ENCODE assay signal across 6 worm cellular contexts in the genomic region with DNA sequence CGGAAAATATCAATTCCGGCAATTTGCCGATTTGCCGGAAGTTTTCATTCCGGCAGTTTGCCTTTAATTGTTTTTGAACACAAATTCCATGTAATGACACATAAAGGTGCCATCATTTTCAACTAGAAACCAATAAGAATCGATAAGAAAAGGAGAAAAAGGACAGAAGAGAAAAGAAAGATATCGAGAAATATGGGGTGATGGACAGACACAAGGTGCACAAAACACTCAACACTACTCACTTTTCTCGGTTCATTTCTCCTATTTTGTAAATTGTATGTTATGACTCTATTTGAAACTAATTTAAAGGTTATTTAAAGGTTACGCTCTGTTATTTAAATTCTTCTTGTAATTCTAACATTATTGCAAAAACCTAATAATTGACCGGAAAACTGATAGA.
TF ChIP-seq lines count a peak whose summit lies in the region.

No protein-coding gene starts in this region.

TF ChIP-seq in whole organism, L2 larva, 48 proteins besides CTCF, POLR2A, EP300 and RAD21 (continues in another document):
- no peak for TF ChIP-seq ZK546.5 (tag; optimal IDR thresholded peaks at IDR 0.05; lab: Kevin White, UChicago)
- TF ChIP-seq C34F6.9 (tag; optimal IDR thresholded peaks at IDR 0.05; lab: Kevin White, UChicago) = no peak
- no peak for TF ChIP-seq nhr-129 (tag; optimal IDR thresholded peaks at IDR 0.05; lab: Kevin White, UChicago)
- TF ChIP-seq sem-4 (tag; optimal IDR thresholded peaks at IDR 0.05; lab: Kevin White, UChicago) = no peak
- TF ChIP-seq zag-1 (tag; optimal IDR thresholded peaks at IDR 0.05; lab: Kevin White, UChicago) = no peak
- TF ChIP-seq lin-13 (GFP tag; optimal IDR thresholded peaks at IDR 0.05; lab: Kevin White, UChicago) = peak; percentile 10
- TF ChIP-seq nhr-10 (tag; optimal IDR thresholded peaks at IDR 0.05; lab: Kevin White, UChicago) = no peak
- no peak for TF ChIP-seq unc-39 (tag; optimal IDR thresholded peaks at IDR 0.05; lab: Kevin White, UChicago)
- TF ChIP-seq ztf-1 (GFP tag; conservative IDR thresholded peaks at IDR 0.05; lab: Robert Waterston, UW) = no peak
- TF ChIP-seq F13H6.1 (tag; optimal IDR thresholded peaks at IDR 0.05; lab: Kevin White, UChicago) = no peak
- no peak for TF ChIP-seq unc-55 (GFP tag; optimal IDR thresholded peaks at IDR 0.05; lab: Kevin White, UChicago)
- no peak for TF ChIP-seq ceh-16 (tag; optimal IDR thresholded peaks at IDR 0.05; lab: Kevin White, UChicago)
- no peak for TF ChIP-seq ceh-82 (tag; optimal IDR thresholded peaks at IDR 0.05; lab: Kevin White, UChicago)
- no peak for TF ChIP-seq lin-11 (tag; optimal IDR thresholded peaks at IDR 0.05; lab: Kevin White, UChicago)
- peak; percentile 11 for TF ChIP-seq crh-2 (tag; optimal IDR thresholded peaks at IDR 0.05; lab: Kevin White, UChicago)

TF ChIP-seq in whole organism, L3 larva, 47 proteins besides CTCF, POLR2A, EP300 and RAD21:
- peak; percentile 19 for TF ChIP-seq ceh-28 (tag; optimal IDR thresholded peaks at IDR 0.05; lab: Kevin White, UChicago)
- TF ChIP-seq ztf-11 (tag; optimal IDR thresholded peaks at IDR 0.05; lab: Kevin White, UChicago) = no peak
- TF ChIP-seq pqm-1 (tag; optimal IDR thresholded peaks at IDR 0.05; lab: Kevin White, UChicago) = peak; percentile 61
- TF ChIP-seq nhr-25 (tag; optimal IDR thresholded peaks at IDR 0.05; lab: Kevin White, UChicago) = no peak
- peak; percentile 44 for TF ChIP-seq elt-2 (tag; optimal IDR thresholded peaks at IDR 0.05; lab: Kevin White, UChicago)
- no peak for TF ChIP-seq ZK546.5 (tag; optimal IDR thresholded peaks at IDR 0.05; lab: Kevin White, UChicago)
- no peak for TF ChIP-seq sea-2 (GFP tag; optimal IDR thresholded peaks at IDR 0.05; lab: Kevin White, UChicago)

TF ChIP-seq in whole organism, L4 larva, 104 proteins besides CTCF, POLR2A, EP300 and RAD21 (continues in another document):
- TF ChIP-seq ama-1 (optimal IDR thresholded peaks at IDR 0.05; lab: Kevin White, UChicago) (no peak), Y75B8A.6 (GFP tag; IDR thresholded peaks at IDR 0.05; lab: Robert Waterston, UW) (no peak), spr-1 (tag; optimal IDR thresholded peaks at IDR 0.05; lab: Kevin White, UChicago) (no peak), gei-8 (GFP tag; optimal IDR thresholded peaks at IDR 0.05; lab: Kevin White, UChicago) (no peak), mxl-2 (GFP tag; conservative IDR thresholded peaks at IDR 0.05; lab: Robert Waterston, UW) (no peak), zfp-2 (tag; optimal IDR thresholded peaks at IDR 0.05; lab: Kevin White, UChicago) (no peak), zip-11 (GFP tag; IDR thresholded peaks at IDR 0.05; lab: Robert Waterston, UW) (no peak), daf-12 (tag; optimal IDR thresholded peaks at IDR 0.05; lab: Kevin White, UChicago) (no peak), nhr-76 (tag; optimal IDR thresholded peaks at IDR 0.05; lab: Kevin White, UChicago) (no peak), set-16 (GFP tag; IDR thresholded peaks at IDR 0.05; lab: Robert Waterston, UW) (no peak), duxl-1 (tag; optimal IDR thresholded peaks at IDR 0.05; lab: Kevin White, UChicago; ENCODE audit: poor library complexity) (no peak), nhr-6 (tag; optimal IDR thresholded peaks at IDR 0.05; lab: Kevin White, UChicago) (no peak), mes-2 (tag; optimal IDR thresholded peaks at IDR 0.05; lab: Kevin White, UChicago; ENCODE audit: poor library complexity, severe bottlenecking) (peak; percentile 1), nhr-237 (tag; optimal IDR thresholded peaks at IDR 0.05; lab: Kevin White, UChicago) (no peak), lsy-2 (tag; optimal IDR thresholded peaks at IDR 0.05; lab: Kevin White, UChicago) (no peak), daf-8 (GFP tag; IDR thresholded peaks at IDR 0.05; lab: Robert Waterston, UW) (no peak), ceh-28 (tag; optimal IDR thresholded peaks at IDR 0.05; lab: Kevin White, UChicago) (no peak), T20F7.1 (GFP tag; optimal IDR thresholded peaks at IDR 0.05; lab: Kevin White, UChicago) (peak; percentile 6)

TF ChIP-seq in whole organism, early embryonic, 17 proteins besides CTCF, POLR2A, EP300 and RAD21:
- TF ChIP-seq pes-1 (GFP tag; IDR thresholded peaks at IDR 0.05; lab: Robert Waterston, UW) (no peak), ama-1 (optimal IDR thresholded peaks at IDR 0.05; lab: Kevin White, UChicago) (no peak), hnd-1 (tag; optimal IDR thresholded peaks at IDR 0.05; lab: Kevin White, UChicago) (no peak), hmbx-1 (tag; optimal IDR thresholded peaks at IDR 0.05; lab: Kevin White, UChicago) (peak; percentile 37)

TF ChIP-seq in whole organism, late embryonic, 69 proteins besides CTCF, POLR2A, EP300 and RAD21:
- TF ChIP-seq elt-2 (tag; optimal IDR thresholded peaks at IDR 0.05; lab: Kevin White, UChicago) (peak; percentile 4), zip-5 (tag; optimal IDR thresholded peaks at IDR 0.05; lab: Kevin White, UChicago) (no peak), sdc-2 (tag; optimal IDR thresholded peaks at IDR 0.05; lab: Kevin White, UChicago) (no peak), mec-3 (tag; optimal IDR thresholded peaks at IDR 0.05; lab: Kevin White, UChicago; ENCODE audit: borderline replicate concordance) (no peak)

TF ChIP-seq in whole organism, young adult, 124 proteins besides CTCF, POLR2A, EP300 and RAD21:
- TF ChIP-seq xnd-1 (tag; optimal IDR thresholded peaks at IDR 0.05; lab: Kevin White, UChicago) (no peak), egl-44 (GFP tag; IDR thresholded peaks at IDR 0.05; lab: Robert Waterston, UW) (no peak), lin-26 (GFP tag; IDR thresholded peaks at IDR 0.05; lab: Robert Waterston, UW) (no peak), Y56A3A.18 (GFP tag; IDR thresholded peaks at IDR 0.05; lab: Robert Waterston, UW) (no peak), rcor-1 (GFP tag; IDR thresholded peaks at IDR 0.05; lab: Robert Waterston, UW) (no peak), nhr-80 (tag; optimal IDR thresholded peaks at IDR 0.05; lab: Kevin White, UChicago) (peak; percentile 35), attf-5 (GFP tag; optimal IDR thresholded peaks at IDR 0.05; lab: Kevin White, UChicago) (peak; percentile 32), ceh-79 (tag; optimal IDR thresholded peaks at IDR 0.05; lab: Kevin White, UChicago) (no peak)
